Fruit fly (Drosophila melanogaster) whole organism, embryonic: ENCODE measurements around the gene org-1.
A peak's percentile ranks its signal among the peaks of the same experiment; 100 is the strongest.

ENCODE experiments used
- Aef1 ChIP-seq: fragments of 200-800 bp; sonication (Bioruptor generic); IDR thresholded peaks from 3 replicates; pipeline ENCODE4 v1.3.6; 2022; ENCODE audit warnings: missing biosample characterization, missing genetic modification characterization
- Atf-2 ChIP-seq: fragments of 200-800 bp; sonication (Bioruptor generic); optimal IDR thresholded peaks from 2 replicates; lab custom pipeline; 2016; ENCODE audit warnings: missing biosample characterization, missing genetic modification characterization
- B-H2 ChIP-seq: fragments of 200-800 bp; sonication (Bioruptor generic); optimal IDR thresholded peaks from 2 replicates; lab custom pipeline; 2018; ENCODE audit warnings: missing biosample characterization, mild to moderate bottlenecking, missing genetic modification characterization
- BEAF-32 ChIP-seq: fragments of 200-800 bp; sonication (Bioruptor generic); optimal IDR thresholded peaks from 3 replicates; lab custom pipeline; 2017; ENCODE audit warnings: missing biosample characterization, missing genetic modification characterization, mild to moderate bottlenecking, moderate library complexity, missing genetic modification reagents
- CG10565 ChIP-seq: fragments of 200-800 bp; sonication (Bioruptor generic); optimal IDR thresholded peaks from 3 replicates; lab custom pipeline; 2016; ENCODE audit warnings: missing biosample characterization, mild to moderate bottlenecking, missing genetic modification characterization
- CG11723 ChIP-seq: fragments of 200-800 bp; sonication (Bioruptor generic); optimal IDR thresholded peaks from 2 replicates; lab custom pipeline; 2017; ENCODE audit warnings: missing biosample characterization, mild to moderate bottlenecking, missing genetic modification characterization
- CG12391 ChIP-seq: fragments of 200-800 bp; sonication (Bioruptor generic); optimal IDR thresholded peaks from 3 replicates; lab custom pipeline; 2018; ENCODE audit warnings: missing biosample characterization, mild to moderate bottlenecking, missing genetic modification characterization, moderate library complexity
- CG12659 ChIP-seq: fragments of 200-800 bp; sonication (Bioruptor generic); optimal IDR thresholded peaks from 3 replicates; lab custom pipeline; 2017; ENCODE audit warnings: mild to moderate bottlenecking, missing biosample characterization, missing genetic modification reagents, missing genetic modification characterization
- CG13624 ChIP-seq: fragments of 200-800 bp; sonication (Bioruptor generic); optimal IDR thresholded peaks from 2 replicates; lab custom pipeline; 2016; ENCODE audit warnings: missing biosample characterization, missing genetic modification characterization
- CG13775 ChIP-seq: fragments of 200-800 bp; sonication (Bioruptor generic); optimal IDR thresholded peaks from 3 replicates; lab custom pipeline; 2017; ENCODE audit warnings: missing biosample characterization, mild to moderate bottlenecking, missing genetic modification characterization
- CG14050 ChIP-seq: fragments of 200-800 bp; sonication (Bioruptor generic); IDR thresholded peaks from 3 replicates; pipeline ENCODE4 v1.3.6; 2022; ENCODE audit warnings: missing biosample characterization, missing genetic modification characterization
- CG17385 ChIP-seq: fragments of 200-800 bp; sonication (Bioruptor generic); optimal IDR thresholded peaks from 3 replicates; lab custom pipeline; 2018; ENCODE audit warnings: missing biosample characterization, mild to moderate bottlenecking, missing genetic modification characterization
- CG2120 ChIP-seq: fragments of 200-800 bp; sonication (Bioruptor generic); optimal IDR thresholded peaks from 3 replicates; lab custom pipeline; 2016; ENCODE audit warnings: missing biosample characterization, missing genetic modification characterization
- CG3838 ChIP-seq: fragments of 200-800 bp; sonication (Bioruptor generic); optimal IDR thresholded peaks from 3 replicates; lab custom pipeline; 2016; ENCODE audit warnings: missing biosample characterization, missing genetic modification characterization
- CG6813 ChIP-seq: fragments of 200-800 bp; sonication (Bioruptor generic); optimal IDR thresholded peaks from 2 replicates; lab custom pipeline; 2017; ENCODE audit warnings: missing biosample characterization, missing genetic modification characterization, mild to moderate bottlenecking, moderate library complexity, missing genetic modification reagents
- CG7963 ChIP-seq: fragments of 200-800 bp; sonication (Bioruptor generic); IDR thresholded peaks from 3 replicates; pipeline ENCODE4 v1.3.6; 2022; ENCODE audit warnings: missing biosample characterization, missing genetic modification characterization; ENCODE audit not compliant: partially characterized antibody
- CG8478 ChIP-seq: fragments of >200 bp; optimal IDR thresholded peaks from 2 replicates; lab custom pipeline; 2018
- CG8765 ChIP-seq: fragments of 200-800 bp; sonication (Bioruptor generic); IDR thresholded peaks from 2 replicates; pipeline ENCODE4 v1.3.6; 2022; ENCODE audit warnings: missing biosample characterization, missing genetic modification characterization
- CG9215 ChIP-seq: fragments of 200-800 bp; sonication (Bioruptor generic); IDR thresholded peaks from 2 replicates; pipeline ENCODE4 v1.3.6; 2022; ENCODE audit warnings: missing biosample characterization, missing genetic modification characterization
- CkIIα-i1 ChIP-seq: fragments of 200-800 bp; sonication (Bioruptor generic); IDR thresholded peaks from 2 replicates; pipeline ENCODE4 v1.3.6; 2022; ENCODE audit warnings: missing biosample characterization, missing genetic modification characterization
- D ChIP-seq, 2 experiments: fragments of 200-800 bp in 1 of 2; fragments of >200 bp in 1 of 2; sonication (Bioruptor generic) in 1 of 2; optimal IDR thresholded peaks; 2 replicates in 1 of 2; 3 replicates in 1 of 2; lab custom pipeline; 2017; ENCODE audit warnings: mild to moderate bottlenecking in 1 of 2, missing biosample characterization in 1 of 2, missing genetic modification characterization in 1 of 2, missing genetic modification reagents in 1 of 2
- Dfd ChIP-seq, 2 experiments: fragments of >200 bp; optimal IDR thresholded peaks; 2 replicates each; lab custom pipeline; 2017; ENCODE audit warnings: missing biosample characterization in 2 of 2, missing genetic modification characterization in 2 of 2
- Dref ChIP-seq: fragments of 200-800 bp; sonication (Bioruptor generic); IDR thresholded peaks from 2 replicates; pipeline ENCODE4 v1.3.6; 2022; ENCODE audit warnings: missing biosample characterization, missing genetic modification characterization
- E2f1 ChIP-seq: fragments of 200-800 bp; sonication (Bioruptor generic); IDR thresholded peaks from 2 replicates; pipeline ENCODE4 v1.3.6; 2022; ENCODE audit warnings: missing biosample characterization, missing genetic modification characterization
- HHEX ChIP-seq: fragments of 200-800 bp; sonication (Bioruptor generic); optimal IDR thresholded peaks from 3 replicates; lab custom pipeline; 2017; ENCODE audit warnings: missing biosample characterization, mild to moderate bottlenecking, missing genetic modification characterization, missing genetic modification reagents
- HmgD ChIP-seq: fragments of 200-800 bp; sonication (Bioruptor generic); optimal IDR thresholded peaks from 3 replicates; lab custom pipeline; 2016; ENCODE audit warnings: missing biosample characterization, missing genetic modification characterization
- Meics ChIP-seq: fragments of 200-800 bp; sonication (Bioruptor generic); optimal IDR thresholded peaks from 2 replicates; lab custom pipeline; 2017; ENCODE audit warnings: missing biosample characterization, mild to moderate bottlenecking, missing genetic modification characterization
- Nf-YB ChIP-seq: fragments of 200-800 bp; sonication (Bioruptor generic); optimal IDR thresholded peaks from 3 replicates; lab custom pipeline; 2019; ENCODE audit warnings: missing biosample characterization, mild to moderate bottlenecking, missing genetic modification characterization, moderate library complexity
- NfI ChIP-seq: fragments of 200-800 bp; sonication (Bioruptor generic); optimal IDR thresholded peaks from 3 replicates; lab custom pipeline; 2018; ENCODE audit warnings: missing biosample characterization, mild to moderate bottlenecking, missing genetic modification characterization, moderate library complexity
- Sry-β ChIP-seq: fragments of 200-800 bp; sonication (Bioruptor generic); optimal IDR thresholded peaks from 2 replicates; lab custom pipeline; 2018; ENCODE audit warnings: missing biosample characterization, mild to moderate bottlenecking, missing genetic modification characterization, moderate library complexity
- Ssrp ChIP-seq: fragments of 200-800 bp; sonication (Bioruptor generic); optimal IDR thresholded peaks from 2 replicates; lab custom pipeline; 2018; ENCODE audit warnings: missing biosample characterization, mild to moderate bottlenecking, missing genetic modification characterization, moderate library complexity
- Xrp1 ChIP-seq: fragments of 200-800 bp; sonication (Bioruptor generic); IDR thresholded peaks from 2 replicates; pipeline ENCODE4 v1.3.6; 2022; ENCODE audit warnings: missing biosample characterization, missing genetic modification characterization
- bcd ChIP-seq: fragments of 200-800 bp; sonication (Bioruptor generic); optimal IDR thresholded peaks from 2 replicates; lab custom pipeline; 2017; ENCODE audit warnings: missing biosample characterization, mild to moderate bottlenecking, missing genetic modification characterization
- bowl ChIP-seq: fragments of 200-800 bp; sonication (Bioruptor generic); IDR thresholded peaks from 2 replicates; pipeline ENCODE4 v1.3.6; 2022; ENCODE audit warnings: missing biosample characterization, missing genetic modification characterization
- chn ChIP-seq: fragments of 200-800 bp; sonication (Bioruptor generic); optimal IDR thresholded peaks from 2 replicates; lab custom pipeline; 2016; ENCODE audit warnings: missing biosample characterization, missing genetic modification characterization
- croc ChIP-seq: fragments of 200-800 bp; sonication (Bioruptor generic); conservative IDR thresholded peaks from 3 replicates; pipeline ENCODE4 v1.3.6; 2022; ENCODE audit warnings: missing biosample characterization, missing genetic modification characterization
- dpn ChIP-seq, 2 experiments: fragments of 200-800 bp; sonication (Bioruptor generic); optimal IDR thresholded peaks; 3 replicates each; lab custom pipeline; 2016; ENCODE audit warnings: missing biosample characterization in 2 of 2, missing genetic modification characterization in 2 of 2
- dysf ChIP-seq: fragments of 200-800 bp; sonication (Bioruptor generic); IDR thresholded peaks from 3 replicates; pipeline ENCODE4 v1.3.6; 2022; ENCODE audit warnings: missing biosample characterization, missing genetic modification characterization
- inv ChIP-seq: fragments of 200-800 bp; sonication (Bioruptor generic); IDR thresholded peaks from 2 replicates; pipeline ENCODE4 v1.3.6; 2022; ENCODE audit warnings: missing biosample characterization, missing genetic modification characterization; ENCODE audit not compliant: partially characterized antibody
- lab ChIP-seq: fragments of 200-800 bp; sonication (Bioruptor generic); optimal IDR thresholded peaks from 3 replicates; lab custom pipeline; 2017; ENCODE audit warnings: missing biosample characterization, missing genetic modification characterization, mild to moderate bottlenecking, moderate library complexity, missing genetic modification reagents
- p53 ChIP-seq: fragments of 200-800 bp; sonication (Bioruptor generic); optimal IDR thresholded peaks from 2 replicates; lab custom pipeline; 2016; ENCODE audit warnings: missing biosample characterization, missing genetic modification characterization
- peb ChIP-seq: fragments of 200-800 bp; sonication (Bioruptor generic); IDR thresholded peaks from 2 replicates; pipeline ENCODE4 v1.3.6; 2022; ENCODE audit warnings: missing biosample characterization, missing genetic modification characterization
- pum ChIP-seq: fragments of 200-800 bp; sonication (Bioruptor generic); optimal IDR thresholded peaks from 2 replicates; lab custom pipeline; 2016; ENCODE audit warnings: missing biosample characterization, missing genetic modification characterization
- salm ChIP-seq: fragments of 200-800 bp; sonication (Bioruptor generic); optimal IDR thresholded peaks from 2 replicates; lab custom pipeline; 2018; ENCODE audit warnings: missing biosample characterization, mild to moderate bottlenecking, missing genetic modification characterization
- scrt ChIP-seq: fragments of 200-800 bp; sonication (Bioruptor generic); optimal IDR thresholded peaks from 2 replicates; lab custom pipeline; 2018; ENCODE audit warnings: missing biosample characterization, mild to moderate bottlenecking, missing genetic modification characterization, moderate library complexity
- slou ChIP-seq: fragments of 200-800 bp; sonication (Bioruptor generic); optimal IDR thresholded peaks from 3 replicates; lab custom pipeline; 2016; ENCODE audit warnings: missing biosample characterization, missing genetic modification characterization
- slp2 ChIP-seq: fragments of 200-800 bp; sonication (Bioruptor generic); optimal IDR thresholded peaks from 2 replicates; lab custom pipeline; 2016; ENCODE audit warnings: missing biosample characterization, missing genetic modification characterization
- stc ChIP-seq: fragments of 200-800 bp; sonication (Bioruptor generic); IDR thresholded peaks from 2 replicates; pipeline ENCODE4 v1.3.6; 2022; ENCODE audit warnings: missing biosample characterization, missing genetic modification characterization
- vfl ChIP-seq: fragments of 200-800 bp; sonication (Bioruptor generic); optimal IDR thresholded peaks from 2 replicates; lab custom pipeline; 2016; ENCODE audit warnings: missing biosample characterization, missing genetic modification characterization
- vvl ChIP-seq: fragments of 200-800 bp; sonication (Bioruptor generic); IDR thresholded peaks from 2 replicates; pipeline ENCODE4 v1.3.6; 2022; ENCODE audit warnings: missing biosample characterization, missing genetic modification characterization

Gene org-1

dm6 chrX:8444883-8445572 lies 9.8 kb downstream of the org-1 start (continued):
- no peak for TF ChIP-seq inv (GFP tag; lab: Robert Waterston, UW)
- TF ChIP-seq CG9215, result no peak
- no peak for TF ChIP-seq scrt
- no peak for TF ChIP-seq Dref
- no peak for TF ChIP-seq dpn (GFP tag; optimal IDR thresholded peaks at IDR 0.05; lab: Kevin White, UChicago)
- no peak for TF ChIP-seq CG10565 (GFP tag; lab: Kevin White, UChicago)
- no peak for TF ChIP-seq CG8765 (GFP tag; lab: Robert Waterston, UW)
- no peak for TF ChIP-seq dysf (GFP tag; lab: Robert Waterston, UW)
- TF ChIP-seq CG12659 (GFP tag; lab: Kevin White, UChicago), result peak; percentile 46
- TF ChIP-seq CG7963, result no peak
- TF ChIP-seq chn, result peak; percentile 7
- no peak for TF ChIP-seq B-H2 (GFP tag; lab: Kevin White, UChicago)
- peak; percentile 27 for TF ChIP-seq HHEX (GFP tag; lab: Kevin White, UChicago)
- no peak for TF ChIP-seq pum
- TF ChIP-seq CG13775, result peak; percentile 45
- TF ChIP-seq BEAF-32 (GFP tag; lab: Kevin White, UChicago), result peak; percentile 7
- peak; percentile 81 for TF ChIP-seq Ssrp (tag; lab: Kevin White, UChicago)
- TF ChIP-seq CG17385 (GFP tag; lab: Kevin White, UChicago), result peak; percentile 50
- TF ChIP-seq vfl, result no peak
- TF ChIP-seq CG12391, result peak; percentile 83
- no peak for TF ChIP-seq CG13624
- TF ChIP-seq CkIIα-i1 (GFP tag; lab: Robert Waterston, UW), result no peak
- no peak for TF ChIP-seq D (optimal IDR thresholded peaks at IDR 0.05; lab: Kevin White, UChicago)
- no peak for TF ChIP-seq D (GFP tag; optimal IDR thresholded peaks at IDR 0.05; lab: Kevin White, UChicago)
- no peak for TF ChIP-seq CG3838 (GFP tag; lab: Kevin White, UChicago)
- TF ChIP-seq croc (GFP tag; lab: Robert Waterston, UW), result peak; percentile 51; the same call in 2 of the 3 replicates
- no peak for TF ChIP-seq CG6813 (GFP tag; lab: Kevin White, UChicago)
- no peak for TF ChIP-seq Dfd (GFP tag; optimal IDR thresholded peaks at IDR 0.05; lab: Kevin White, UChicago)
- no peak for TF ChIP-seq NfI (GFP tag; lab: Kevin White, UChicago)
- TF ChIP-seq Meics (GFP tag; lab: Kevin White, UChicago), result peak; percentile 22
- TF ChIP-seq HmgD (GFP tag; lab: Kevin White, UChicago), result no peak
- TF ChIP-seq slou (GFP tag; lab: Kevin White, UChicago), result no peak
- no peak for TF ChIP-seq Atf-2 (GFP tag; lab: Kevin White, UChicago)
- peak; percentile 66 for TF ChIP-seq Xrp1 (GFP tag; lab: Robert Waterston, UW)
- no peak for TF ChIP-seq Aef1
- TF ChIP-seq stc (GFP tag; lab: Robert Waterston, UW), result peak; percentile 65
- TF ChIP-seq Sry-β, result no peak
- TF ChIP-seq slp2, result no peak
- no peak for TF ChIP-seq salm (tag; lab: Kevin White, UChicago)
- peak; percentile 37 for TF ChIP-seq CG2120 (GFP tag; lab: Kevin White, UChicago)
- no peak for TF ChIP-seq bowl (GFP tag; lab: Robert Waterston, UW)
- TF ChIP-seq CG8478, result no peak
- TF ChIP-seq lab (GFP tag; lab: Kevin White, UChicago), result peak; percentile 61
- peak; percentile 36; the same call in 1 of the 2 replicates for TF ChIP-seq vvl (GFP tag; lab: Robert Waterston, UW)
- TF ChIP-seq peb (GFP tag; lab: Robert Waterston, UW), result no peak
- TF ChIP-seq CG14050 (GFP tag; lab: Robert Waterston, UW), result no peak
- TF ChIP-seq bcd (GFP tag; lab: Kevin White, UChicago), result no peak
- TF ChIP-seq E2f1 (GFP tag; lab: Robert Waterston, UW), result no peak
- no peak for TF ChIP-seq p53 (GFP tag; lab: Kevin White, UChicago)
- peak; percentile 53 for TF ChIP-seq Nf-YB (GFP tag; lab: Kevin White, UChicago)
- TF ChIP-seq CG11723 (GFP tag; lab: Kevin White, UChicago), result no peak
